Worm (Caenorhabditis elegans) whole organism, L1 larva: Measurements from ENCODE around the gene bbs-5.
A peak's percentile ranks its signal among the peaks of the same experiment; 100 is the strongest.

ENCODE experiments used
- aly-2 ChIP-seq: fragments of 150-350 bp; optimal IDR thresholded peaks from 2 replicates; lab custom pipeline; 2014; ENCODE audit warnings: missing biosample characterization, missing genetic modification characterization
- ceh-63 ChIP-seq: fragments of 200-800 bp; sonication (Bioruptor generic); optimal IDR thresholded peaks from 2 replicates; lab custom pipeline; 2018; ENCODE audit warnings: mild to moderate bottlenecking, missing genetic modification characterization, missing compliant biosample characterization
- dpl-1 ChIP-seq, 3 experiments: fragments of 150-350 bp in 2 of 3; sonication (generic microtip) in 1 of 3; optimal IDR thresholded peaks; 2 replicates each; lab custom pipeline; 2014 to 2017; ENCODE audit warnings: missing biosample characterization in 3 of 3, missing genetic modification characterization in 3 of 3, missing genetic modification reagents in 3 of 3
- elt-3 ChIP-seq, 6 experiments: fragments of 150-350 bp in 1 of 6; sonication (generic microtip); optimal IDR thresholded peaks; 2 replicates each; lab custom pipeline; 2017 to 2018; ENCODE audit warnings: missing biosample characterization in 6 of 6, missing genetic modification characterization in 6 of 6, inconsistent platforms in 1 of 6
- fkh-10 ChIP-seq: sonication (generic microtip); optimal IDR thresholded peaks from 2 replicates; lab custom pipeline; 2017; ENCODE audit warnings: missing biosample characterization, missing genetic modification reagents, missing genetic modification characterization
- fkh-8 ChIP-seq: sonication (generic microtip); optimal IDR thresholded peaks from 2 replicates; lab custom pipeline; 2016; ENCODE audit warnings: mild to moderate bottlenecking, missing genetic modification characterization, missing compliant biosample characterization
- lin-15B ChIP-seq: fragments of 150-350 bp; sonication (generic microtip); optimal IDR thresholded peaks from 3 replicates; lab custom pipeline; 2014; ENCODE audit warnings: missing biosample characterization, missing genetic modification characterization
- mef-2 ChIP-seq: fragments of 150-350 bp; optimal IDR thresholded peaks from 2 replicates; lab custom pipeline; 2014; ENCODE audit warnings: missing biosample characterization, missing genetic modification characterization
- nhr-11 ChIP-seq: fragments of 150-350 bp; optimal IDR thresholded peaks from 2 replicates; lab custom pipeline; 2014; ENCODE audit warnings: missing biosample characterization, missing genetic modification characterization
- nhr-12 ChIP-seq: sonication (generic microtip); optimal IDR thresholded peaks from 2 replicates; lab custom pipeline; 2017; ENCODE audit warnings: missing biosample characterization, missing genetic modification characterization
- nhr-47 ChIP-seq: sonication (generic microtip); optimal IDR thresholded peaks from 2 replicates; lab custom pipeline; 2016; ENCODE audit warnings: mild to moderate bottlenecking, missing genetic modification characterization, moderate library complexity, missing compliant biosample characterization
- nhr-76 ChIP-seq: sonication (generic microtip); optimal IDR thresholded peaks from 2 replicates; lab custom pipeline; 2017; ENCODE audit warnings: missing biosample characterization, missing genetic modification characterization
- snpc-4 ChIP-seq: fragments of 150-350 bp; optimal IDR thresholded peaks from 2 replicates; lab custom pipeline; 2014; ENCODE audit warnings: missing biosample characterization, missing genetic modification characterization
- unc-130 ChIP-seq: fragments of 150-350 bp; optimal IDR thresholded peaks from 2 replicates; lab custom pipeline; 2017; ENCODE audit warnings: missing biosample characterization, missing genetic modification characterization, inconsistent platforms

ce11 chrIII:10293362-10293761 is 31.8 kb upstream of the bbs-5 start:
- TF ChIP-seq nhr-11 (no peak), fkh-8 (no peak), snpc-4 (tag; lab: Kevin White, UChicago) (no peak), aly-2 (tag; lab: Kevin White, UChicago) (no peak), mef-2 (tag; lab: Kevin White, UChicago) (no peak), nhr-47 (tag; lab: Kevin White, UChicago) (no peak), elt-3 (tag; optimal IDR thresholded peaks at IDR 0.05; lab: Kevin White, UChicago) (peak in 2 of 6 experiments; percentile 32 to 78), unc-130 (tag; lab: Kevin White, UChicago) (no peak), ceh-63 (GFP tag; lab: Kevin White, UChicago) (no peak), lin-15B (tag; lab: Kevin White, UChicago) (no peak), dpl-1 (GFP tag; optimal IDR thresholded peaks at IDR 0.05; lab: Kevin White, UChicago) (no peak), fkh-10 (GFP tag; lab: Kevin White, UChicago) (no peak), nhr-76 (tag; lab: Kevin White, UChicago) (no peak), nhr-12 (tag; lab: Kevin White, UChicago) (no peak)
